Worm (Caenorhabditis elegans): Measurements from ENCODE around the gene Y75B12B.3.

Y75B12B.3 gene

DNA sequence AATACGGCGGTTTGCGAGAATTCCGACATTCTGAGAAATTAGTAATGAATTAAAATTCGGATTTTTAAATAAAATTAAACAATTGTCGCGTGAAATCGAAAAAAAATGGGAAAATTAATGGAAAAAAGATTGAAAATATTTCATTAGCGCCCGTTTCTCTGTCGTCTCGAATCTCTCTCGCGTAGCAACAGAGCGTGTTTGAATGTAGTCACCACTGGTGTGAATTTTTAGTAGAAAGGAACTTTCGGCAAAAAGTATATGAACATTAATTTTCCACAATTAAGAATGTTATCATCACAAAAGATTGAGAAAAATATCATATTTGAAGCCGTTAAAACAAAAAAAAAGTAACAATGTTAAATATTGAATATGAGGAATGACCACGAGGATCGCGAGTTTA lies 49.3 kb downstream of the Y75B12B.3 start, which contains the start of gene aipl-1 (continued):
- TF ChIP-seq Y53G8AR.9 (GFP tag; conservative IDR thresholded peaks at IDR 0.05): no peak
- no peak for TF ChIP-seq B0336.3 (GFP tag; IDR thresholded peaks at IDR 0.05)
- TF ChIP-seq nhr-80 (tag; optimal IDR thresholded peaks at IDR 0.05): peak; percentile 2
- TF ChIP-seq nfyb-1 (GFP tag; IDR thresholded peaks at IDR 0.05): no peak
- no peak for TF ChIP-seq zim-3 (tag; optimal IDR thresholded peaks at IDR 0.05)
- no peak for TF ChIP-seq pbrm-1 (GFP tag; IDR thresholded peaks at IDR 0.05)
- no peak for TF ChIP-seq nhr-27 (tag; optimal IDR thresholded peaks at IDR 0.05)
- no peak for TF ChIP-seq athp-1 (tag; optimal IDR thresholded peaks at IDR 0.05)
- no peak for TF ChIP-seq bed-1 (GFP tag; IDR thresholded peaks at IDR 0.05)
- no peak for TF ChIP-seq attf-6 (GFP tag; IDR thresholded peaks at IDR 0.05)
